Worm (Caenorhabditis elegans): Measurements from ENCODE around the gene msa-1.

- TF ChIP-seq aptf-2 (GFP tag; conservative IDR thresholded peaks at IDR 0.05) = no peak
- TF ChIP-seq unc-62 (GFP tag; optimal IDR thresholded peaks at IDR 0.05) = no peak
Measured at ce11 chrIV:9092011-9092410, 3.6 kb downstream of the msa-1 start.

Measured in whole organism, young adult.